Worm (Caenorhabditis elegans) whole organism, L2 larva: ENCODE data around the gene dnj-17.

Experiments used
- R02D3.7 ChIP-seq: fragments of 150-350 bp; optimal IDR thresholded peaks from 2 replicates; lab custom pipeline; 2014; ENCODE audit warnings: missing biosample characterization, missing genetic modification characterization
- alr-1 ChIP-seq: fragments of 150-350 bp; optimal IDR thresholded peaks from 2 replicates; lab custom pipeline; 2014; ENCODE audit warnings: missing biosample characterization, missing genetic modification characterization
- ama-1 ChIP-seq: fragments of 150-350 bp; optimal IDR thresholded peaks from 2 replicates; lab custom pipeline; 2018; ENCODE audit warnings: inconsistent platforms
- fos-1 ChIP-seq: fragments of 150-350 bp; optimal IDR thresholded peaks from 2 replicates; lab custom pipeline; 2014; ENCODE audit warnings: missing biosample characterization, missing genetic modification characterization
- gmeb-1 ChIP-seq: fragments of 150-350 bp; optimal IDR thresholded peaks from 2 replicates; lab custom pipeline; 2014; ENCODE audit warnings: missing biosample characterization, missing genetic modification characterization
- lin-13 ChIP-seq: fragments of 150-350 bp; optimal IDR thresholded peaks from 2 replicates; lab custom pipeline; 2014; ENCODE audit warnings: missing biosample characterization, missing genetic modification reagents, missing genetic modification characterization
- lin-39 ChIP-seq: fragments of 150-350 bp; optimal IDR thresholded peaks from 2 replicates; lab custom pipeline; 2014; ENCODE audit warnings: missing biosample characterization, missing genetic modification reagents, missing genetic modification characterization
- nhr-12 ChIP-seq: fragments of 150-350 bp; optimal IDR thresholded peaks from 2 replicates; lab custom pipeline; 2014; ENCODE audit warnings: missing biosample characterization, missing genetic modification characterization
- nhr-23 ChIP-seq: fragments of 150-350 bp; optimal IDR thresholded peaks from 2 replicates; lab custom pipeline; 2014; ENCODE audit warnings: missing biosample characterization, missing genetic modification reagents, missing genetic modification characterization
- nhr-237 ChIP-seq: fragments of 150-350 bp; optimal IDR thresholded peaks from 2 replicates; lab custom pipeline; 2014; ENCODE audit warnings: missing biosample characterization, missing genetic modification characterization
- nhr-25 ChIP-seq: fragments of 150-350 bp; sonication (generic microtip); optimal IDR thresholded peaks from 3 replicates; lab custom pipeline; 2014; ENCODE audit warnings: missing biosample characterization, missing genetic modification characterization
- nhr-77 ChIP-seq: fragments of 150-350 bp; optimal IDR thresholded peaks from 2 replicates; lab custom pipeline; 2014; ENCODE audit warnings: missing biosample characterization, missing genetic modification characterization
- unc-62 ChIP-seq: fragments of 150-350 bp; optimal IDR thresholded peaks from 2 replicates; lab custom pipeline; 2014; ENCODE audit warnings: missing biosample characterization, missing genetic modification reagents, missing genetic modification characterization

- no peak for TF ChIP-seq nhr-77 (tag; lab: Kevin White, UChicago)
- no peak for TF ChIP-seq nhr-23 (tag; lab: Kevin White, UChicago)
- no peak for TF ChIP-seq fos-1 (tag; lab: Kevin White, UChicago)
- TF ChIP-seq ama-1 (lab: Kevin White, UChicago): no peak
- no peak for TF ChIP-seq unc-62 (GFP tag; lab: Kevin White, UChicago)
- no peak for TF ChIP-seq nhr-237 (tag; lab: Kevin White, UChicago)
- TF ChIP-seq nhr-25 (tag; lab: Kevin White, UChicago): no peak
- TF ChIP-seq alr-1 (tag; lab: Kevin White, UChicago): no peak
- TF ChIP-seq lin-13 (GFP tag; lab: Kevin White, UChicago): no peak
- TF ChIP-seq nhr-12 (tag; lab: Kevin White, UChicago): no peak
- no peak for TF ChIP-seq lin-39 (tag; lab: Kevin White, UChicago)
- TF ChIP-seq R02D3.7 (tag; lab: Kevin White, UChicago): no peak
- TF ChIP-seq gmeb-1: no peak
These were observed 50.0 kb downstream of the dnj-17 start, which contains the start of gene ife-1 for ce11 chrIII:13343117-13343516.
